Worm (Caenorhabditis elegans) whole organism, L2 larva: ENCODE data around the gene str-18.

Source experiments
- F13H6.1 ChIP-seq: sonication (generic microtip); optimal IDR thresholded peaks from 2 replicates; lab custom pipeline; 2016; ENCODE audit warnings: missing genetic modification characterization, missing compliant biosample characterization
- R02D3.7 ChIP-seq: fragments of 150-350 bp; optimal IDR thresholded peaks from 2 replicates; lab custom pipeline; 2014; ENCODE audit warnings: missing biosample characterization, missing genetic modification characterization
- Y55F3AM.14 ChIP-seq: fragments of 200-800 bp; sonication (Bioruptor generic); optimal IDR thresholded peaks from 2 replicates; lab custom pipeline; 2018; ENCODE audit warnings: mild to moderate bottlenecking, missing genetic modification characterization, missing compliant biosample characterization
- ZK546.5 ChIP-seq: sonication (generic microtip); optimal IDR thresholded peaks from 2 replicates; lab custom pipeline; 2017; ENCODE audit warnings: missing biosample characterization, missing genetic modification characterization
- alr-1 ChIP-seq: fragments of 150-350 bp; optimal IDR thresholded peaks from 2 replicates; lab custom pipeline; 2014; ENCODE audit warnings: missing biosample characterization, missing genetic modification characterization
- ama-1 ChIP-seq: fragments of 150-350 bp; optimal IDR thresholded peaks from 2 replicates; lab custom pipeline; 2018; ENCODE audit warnings: inconsistent platforms
- blmp-1 ChIP-seq: sonication (generic microtip); optimal IDR thresholded peaks from 2 replicates; lab custom pipeline; 2017; ENCODE audit warnings: missing genetic modification characterization, mild to moderate bottlenecking, missing compliant biosample characterization, antibody characterized with exemption, moderate library complexity; ENCODE audit not compliant: insufficient read depth
- ceh-82 ChIP-seq: fragments of 150-350 bp; optimal IDR thresholded peaks from 2 replicates; lab custom pipeline; 2014; ENCODE audit warnings: missing biosample characterization, missing genetic modification characterization
- crh-2 ChIP-seq: sonication (generic microtip); optimal IDR thresholded peaks from 2 replicates; lab custom pipeline; 2017; ENCODE audit warnings: missing biosample characterization, missing genetic modification characterization
- dmd-4 ChIP-seq: sonication (generic microtip); optimal IDR thresholded peaks from 2 replicates; lab custom pipeline; 2017; ENCODE audit warnings: missing biosample characterization, missing genetic modification characterization
- egl-27 ChIP-seq: sonication (generic microtip); optimal IDR thresholded peaks from 3 replicates; lab custom pipeline; 2017; ENCODE audit warnings: missing biosample characterization, missing genetic modification reagents, missing genetic modification characterization
- elt-1 ChIP-seq: fragments of 150-350 bp; optimal IDR thresholded peaks from 2 replicates; lab custom pipeline; 2014; ENCODE audit warnings: missing biosample characterization, missing genetic modification characterization
- elt-3 ChIP-seq: sonication (generic microtip); optimal IDR thresholded peaks from 2 replicates; lab custom pipeline; 2017; ENCODE audit warnings: missing biosample characterization, missing genetic modification characterization
- fos-1 ChIP-seq: fragments of 150-350 bp; optimal IDR thresholded peaks from 2 replicates; lab custom pipeline; 2014; ENCODE audit warnings: missing biosample characterization, missing genetic modification characterization
- gmeb-1 ChIP-seq: fragments of 150-350 bp; optimal IDR thresholded peaks from 2 replicates; lab custom pipeline; 2014; ENCODE audit warnings: missing biosample characterization, missing genetic modification characterization
- lin-11 ChIP-seq: fragments of 150-350 bp; sonication (generic microtip); optimal IDR thresholded peaks from 2 replicates; lab custom pipeline; 2014; ENCODE audit warnings: missing biosample characterization, missing genetic modification characterization, inconsistent platforms, mixed read lengths
- lin-13 ChIP-seq: fragments of 150-350 bp; optimal IDR thresholded peaks from 2 replicates; lab custom pipeline; 2014; ENCODE audit warnings: missing biosample characterization, missing genetic modification reagents, missing genetic modification characterization
- lin-39 ChIP-seq: fragments of 150-350 bp; optimal IDR thresholded peaks from 2 replicates; lab custom pipeline; 2014; ENCODE audit warnings: missing biosample characterization, missing genetic modification reagents, missing genetic modification characterization
- mab-5 ChIP-seq: fragments of 150-350 bp; optimal IDR thresholded peaks from 2 replicates; lab custom pipeline; 2014; ENCODE audit warnings: missing biosample characterization, missing genetic modification characterization
- mdl-1 ChIP-seq, 2 experiments: fragments of 150-350 bp in 1 of 2; sonication (generic microtip) in 1 of 2; optimal IDR thresholded peaks; 2 replicates each; lab custom pipeline; 2017; ENCODE audit warnings: missing biosample characterization in 2 of 2, missing genetic modification characterization in 2 of 2
- nhr-10 ChIP-seq: sonication (generic microtip); optimal IDR thresholded peaks from 2 replicates; lab custom pipeline; 2017; ENCODE audit warnings: missing biosample characterization, missing genetic modification characterization
- nhr-11 ChIP-seq: fragments of 150-350 bp; optimal IDR thresholded peaks from 2 replicates; lab custom pipeline; 2014; ENCODE audit warnings: missing biosample characterization, missing genetic modification characterization
- nhr-129 ChIP-seq: fragments of 150-350 bp; optimal IDR thresholded peaks from 2 replicates; lab custom pipeline; 2014; ENCODE audit warnings: missing biosample characterization, missing genetic modification characterization
- nhr-21 ChIP-seq: fragments of 150-350 bp; optimal IDR thresholded peaks from 2 replicates; lab custom pipeline; 2014; ENCODE audit warnings: missing biosample characterization, missing genetic modification characterization
- nhr-237 ChIP-seq: fragments of 150-350 bp; optimal IDR thresholded peaks from 2 replicates; lab custom pipeline; 2014; ENCODE audit warnings: missing biosample characterization, missing genetic modification characterization
- nhr-25 ChIP-seq: fragments of 150-350 bp; sonication (generic microtip); optimal IDR thresholded peaks from 3 replicates; lab custom pipeline; 2014; ENCODE audit warnings: missing biosample characterization, missing genetic modification characterization
- peb-1 ChIP-seq: fragments of 150-350 bp; optimal IDR thresholded peaks from 2 replicates; lab custom pipeline; 2014; ENCODE audit warnings: missing biosample characterization, missing genetic modification characterization
- sem-4 ChIP-seq: fragments of 150-350 bp; optimal IDR thresholded peaks from 2 replicates; lab custom pipeline; 2014; ENCODE audit warnings: missing biosample characterization, missing genetic modification reagents, missing genetic modification characterization
- skn-1 ChIP-seq: sonication (generic microtip); optimal IDR thresholded peaks from 2 replicates; lab custom pipeline; 2017; ENCODE audit warnings: missing biosample characterization, missing genetic modification characterization
- sma-3 ChIP-seq: sonication (generic microtip); optimal IDR thresholded peaks from 2 replicates; lab custom pipeline; 2016; ENCODE audit warnings: missing genetic modification reagents, missing genetic modification characterization, missing compliant biosample characterization
- sma-9 ChIP-seq, 2 experiments: fragments of 150-350 bp in 1 of 2; sonication (generic microtip) in 1 of 2; optimal IDR thresholded peaks; 2 replicates each; lab custom pipeline; 2014 to 2016; ENCODE audit warnings: missing genetic modification characterization in 2 of 2, mild to moderate bottlenecking in 1 of 2, missing biosample characterization in 1 of 2, missing compliant biosample characterization in 1 of 2, missing genetic modification reagents in 1 of 2, moderate library complexity in 1 of 2
- snpc-4 ChIP-seq: fragments of 150-350 bp; optimal IDR thresholded peaks from 2 replicates; lab custom pipeline; 2014; ENCODE audit warnings: missing biosample characterization, missing genetic modification characterization
- unc-55 ChIP-seq: fragments of 150-350 bp; sonication (generic microtip); optimal IDR thresholded peaks from 3 replicates; lab custom pipeline; 2014; ENCODE audit warnings: missing biosample characterization, missing genetic modification reagents, missing genetic modification characterization
- zag-1 ChIP-seq: fragments of 150-350 bp; optimal IDR thresholded peaks from 2 replicates; lab custom pipeline; 2014; ENCODE audit warnings: missing biosample characterization, missing genetic modification characterization
- ztf-1 ChIP-seq: fragments of 200-800 bp; sonication (Bioruptor generic); conservative IDR thresholded peaks from 2 replicates; pipeline ENCODE4 v1.3.6; 2022; ENCODE audit warnings: missing genetic modification characterization, missing compliant biosample characterization
- ztf-11 ChIP-seq: sonication (generic microtip); optimal IDR thresholded peaks from 2 replicates; lab custom pipeline; 2017; ENCODE audit warnings: missing biosample characterization, missing genetic modification characterization
- ztf-4 ChIP-seq: fragments of 150-350 bp; optimal IDR thresholded peaks from 2 replicates; lab custom pipeline; 2014; ENCODE audit warnings: missing biosample characterization, missing genetic modification characterization

Gene str-18

ce11 chrV:15733568-15733967, 8.2 kb downstream of the str-18 start, which contains the start of gene T23D5.3:
Gene T23D5.3, minus strand, starts transcription at chrV:15733668.
- no peak for TF ChIP-seq ztf-4 (tag; lab: Kevin White, UChicago)
- no peak for TF ChIP-seq ama-1 (lab: Kevin White, UChicago)
- no peak for TF ChIP-seq crh-2 (tag; lab: Kevin White, UChicago)
- TF ChIP-seq snpc-4 (tag; lab: Kevin White, UChicago), result no peak
- TF ChIP-seq elt-3 (tag; lab: Kevin White, UChicago), result no peak
- TF ChIP-seq R02D3.7 (tag; lab: Kevin White, UChicago), result no peak

- TF ChIP-seq unc-55 (GFP tag; lab: Kevin White, UChicago), result no peak
- TF ChIP-seq ztf-1 (GFP tag; lab: Robert Waterston, UW), result no peak
- TF ChIP-seq Y55F3AM.14, result no peak
- no peak for TF ChIP-seq egl-27 (tag; lab: Kevin White, UChicago)
- TF ChIP-seq skn-1 (tag; lab: Kevin White, UChicago), result no peak
- no peak for TF ChIP-seq nhr-10
- no peak for TF ChIP-seq ztf-4 (tag; lab: Kevin White, UChicago)
- no peak for TF ChIP-seq mab-5 (tag; lab: Kevin White, UChicago)
- no peak for TF ChIP-seq nhr-11 (tag; lab: Kevin White, UChicago)
- no peak for TF ChIP-seq lin-39 (tag; lab: Kevin White, UChicago)
- no peak for TF ChIP-seq elt-3 (tag; lab: Kevin White, UChicago)
- no peak for TF ChIP-seq sma-3 (GFP tag; lab: Kevin White, UChicago)
- no peak for TF ChIP-seq blmp-1 (tag; lab: Kevin White, UChicago)
- no peak for TF ChIP-seq nhr-237 (tag; lab: Kevin White, UChicago)
- TF ChIP-seq ceh-82 (tag; lab: Kevin White, UChicago), result no peak
- TF ChIP-seq ztf-11 (tag; lab: Kevin White, UChicago), result no peak
Observed at ce11 chrV:15733020-15733419, 8.7 kb downstream of the str-18 start.

ce11 chrV:15732209-15732608, 9.5 kb downstream of the str-18 start, which contains the start of gene str-38:
Gene str-38, minus strand, starts transcription at chrV:15732309.
- TF ChIP-seq zag-1 (no peak), nhr-11 (tag; lab: Kevin White, UChicago) (no peak), nhr-10 (no peak), fos-1 (tag; lab: Kevin White, UChicago) (no peak), mab-5 (tag; lab: Kevin White, UChicago) (no peak), ztf-1 (GFP tag; lab: Robert Waterston, UW) (no peak), ZK546.5 (tag; lab: Kevin White, UChicago) (no peak), gmeb-1 (tag; lab: Kevin White, UChicago) (no peak), nhr-25 (tag; lab: Kevin White, UChicago) (no peak), peb-1 (tag; lab: Kevin White, UChicago) (no peak), R02D3.7 (tag; lab: Kevin White, UChicago) (no peak), nhr-129 (tag; lab: Kevin White, UChicago) (no peak), dmd-4 (no peak), sem-4 (tag; lab: Kevin White, UChicago) (no peak), lin-11 (tag; lab: Kevin White, UChicago) (no peak)

ce11 chrV:15730459-15730858, 11.3 kb downstream of the str-18 start, which contains the start of gene Y6E2A.10:
Gene Y6E2A.10, minus strand, starts transcription at chrV:15730559.
- TF ChIP-seq mab-5 (tag; lab: Kevin White, UChicago), result no peak
- TF ChIP-seq crh-2 (tag; lab: Kevin White, UChicago), result no peak
- no peak for TF ChIP-seq elt-1 (tag; lab: Kevin White, UChicago)
- no peak for TF ChIP-seq gmeb-1 (tag; lab: Kevin White, UChicago)

- no peak for TF ChIP-seq mab-5 (tag; lab: Kevin White, UChicago)
- no peak for TF ChIP-seq sma-3 (GFP tag; lab: Kevin White, UChicago)
- TF ChIP-seq F13H6.1, result no peak
- TF ChIP-seq ztf-4 (tag; lab: Kevin White, UChicago), result no peak
- TF ChIP-seq nhr-21 (tag; lab: Kevin White, UChicago), result no peak
- TF ChIP-seq mdl-1 (tag; optimal IDR thresholded peaks at IDR 0.05; lab: Kevin White, UChicago), result no peak
- no peak for TF ChIP-seq skn-1 (tag; lab: Kevin White, UChicago)
- no peak for TF ChIP-seq alr-1 (tag; lab: Kevin White, UChicago)
- no peak for TF ChIP-seq nhr-129 (tag; lab: Kevin White, UChicago)
- TF ChIP-seq nhr-25 (tag; lab: Kevin White, UChicago), result no peak
- no peak for TF ChIP-seq blmp-1 (tag; lab: Kevin White, UChicago)
- TF ChIP-seq lin-13, result no peak
- TF ChIP-seq sma-9 (GFP tag; optimal IDR thresholded peaks at IDR 0.05; lab: Kevin White, UChicago), result no peak
- TF ChIP-seq sma-9 (tag; optimal IDR thresholded peaks at IDR 0.05; lab: Kevin White, UChicago), result no peak
- TF ChIP-seq ceh-82 (tag; lab: Kevin White, UChicago), result no peak
Observed at ce11 chrV:15726610-15727009, 15.1 kb downstream of the str-18 start, which contains the start of the genes irld-57 and sfxn-1.3. Gene irld-57, minus strand, starts transcription at chrV:15726710. Gene sfxn-1.3, plus strand, starts transcription at chrV:15726841.
